Worm (Caenorhabditis elegans) whole organism, young adult: ENCODE results near the gene F16G10.3.

Experiments used
- F33H1.4 ChIP-seq: fragments of 200-800 bp; sonication (Bioruptor generic); IDR thresholded peaks from 2 replicates; pipeline ENCODE4 v1.3.6; 2022; ENCODE audit warnings: missing genetic modification reagents, missing genetic modification characterization, missing compliant biosample characterization
- F57C9.4 ChIP-seq: sonication (generic microtip); optimal IDR thresholded peaks from 2 replicates; lab custom pipeline; 2017; ENCODE audit warnings: mild to moderate bottlenecking, missing genetic modification characterization, missing compliant biosample characterization
- K12H6.12 ChIP-seq: fragments of 200-800 bp; sonication (Bioruptor generic); optimal IDR thresholded peaks from 2 replicates; lab custom pipeline; 2018; ENCODE audit warnings: mild to moderate bottlenecking, missing genetic modification characterization, missing compliant biosample characterization
- T07F8.4 ChIP-seq: sonication (generic microtip); optimal IDR thresholded peaks from 2 replicates; lab custom pipeline; 2016; ENCODE audit warnings: mild to moderate bottlenecking, missing genetic modification characterization, moderate library complexity, missing compliant biosample characterization
- Y53G8AR.9 ChIP-seq: fragments of 200-800 bp; sonication (Bioruptor generic); conservative IDR thresholded peaks from 2 replicates; pipeline ENCODE4 v1.3.6; 2022; ENCODE audit warnings: missing genetic modification reagents, missing genetic modification characterization, missing compliant biosample characterization
- Y95B8A.8 ChIP-seq: fragments of 200-800 bp; sonication (Bioruptor generic); IDR thresholded peaks from 2 replicates; pipeline ENCODE4 v1.3.6; 2022; ENCODE audit warnings: missing genetic modification reagents, missing genetic modification characterization, missing compliant biosample characterization
- ZK185.1 ChIP-seq: sonication (generic microtip); optimal IDR thresholded peaks from 2 replicates; lab custom pipeline; 2016; ENCODE audit warnings: mild to moderate bottlenecking, missing genetic modification characterization, missing compliant biosample characterization; ENCODE audit not compliant: poor library complexity, severe bottlenecking
- akir-1 ChIP-seq: fragments of 200-800 bp; sonication (Bioruptor generic); optimal IDR thresholded peaks from 2 replicates; lab custom pipeline; 2018; ENCODE audit warnings: mild to moderate bottlenecking, missing genetic modification characterization, moderate library complexity, missing compliant biosample characterization
- athp-1 ChIP-seq: sonication (generic microtip); optimal IDR thresholded peaks from 2 replicates; lab custom pipeline; 2017; ENCODE audit warnings: mild to moderate bottlenecking, missing genetic modification characterization, missing compliant biosample characterization
- attf-3 ChIP-seq: fragments of 200-800 bp; sonication (Bioruptor generic); conservative IDR thresholded peaks from 2 replicates; pipeline ENCODE4 v1.3.6; 2022; ENCODE audit warnings: missing genetic modification reagents, missing genetic modification characterization, missing compliant biosample characterization
- die-1 ChIP-seq: sonication (generic microtip); optimal IDR thresholded peaks from 2 replicates; lab custom pipeline; 2016; ENCODE audit warnings: missing genotype, mild to moderate bottlenecking, missing genetic modification characterization, missing compliant biosample characterization
- dpff-1 ChIP-seq: sonication (generic microtip); optimal IDR thresholded peaks from 2 replicates; lab custom pipeline; 2017; ENCODE audit warnings: mild to moderate bottlenecking, missing genetic modification characterization, missing compliant biosample characterization
- egl-18 ChIP-seq: fragments of 200-800 bp; sonication (Bioruptor generic); IDR thresholded peaks from 2 replicates; pipeline ENCODE4 v1.3.6; 2022; ENCODE audit warnings: missing genetic modification reagents, missing genetic modification characterization, missing compliant biosample characterization
- egrh-3 ChIP-seq: fragments of 200-800 bp; sonication (Bioruptor generic); IDR thresholded peaks from 2 replicates; pipeline ENCODE4 v1.3.6; 2022; ENCODE audit warnings: missing genetic modification reagents, missing genetic modification characterization, missing compliant biosample characterization
- ekl-4 ChIP-seq: fragments of 200-800 bp; sonication (Bioruptor generic); IDR thresholded peaks from 2 replicates; pipeline ENCODE4 v1.3.6; 2022; ENCODE audit warnings: missing genetic modification reagents, missing genetic modification characterization, missing compliant biosample characterization
- ets-4 ChIP-seq: fragments of 200-800 bp; sonication (Bioruptor generic); optimal IDR thresholded peaks from 2 replicates; lab custom pipeline; 2018; ENCODE audit warnings: mild to moderate bottlenecking, missing genetic modification characterization, missing compliant biosample characterization
- gei-17 ChIP-seq: fragments of 200-800 bp; sonication (Bioruptor generic); optimal IDR thresholded peaks from 2 replicates; lab custom pipeline; 2018; ENCODE audit warnings: mild to moderate bottlenecking, missing genetic modification characterization, missing compliant biosample characterization
- him-1 ChIP-seq: sonication (generic microtip); optimal IDR thresholded peaks from 2 replicates; lab custom pipeline; 2016; ENCODE audit warnings: missing genotype, missing genetic modification reagents, missing genetic modification characterization, missing compliant biosample characterization
- hlh-26 ChIP-seq: fragments of 200-800 bp; sonication (Bioruptor generic); conservative IDR thresholded peaks from 2 replicates; pipeline ENCODE4 v1.3.6; 2022; ENCODE audit warnings: missing genetic modification reagents, missing genetic modification characterization, missing compliant biosample characterization
- let-526 ChIP-seq: fragments of 200-800 bp; sonication (Bioruptor generic); IDR thresholded peaks from 2 replicates; pipeline ENCODE4 v1.3.6; 2022; ENCODE audit warnings: missing genetic modification reagents, missing genetic modification characterization, missing compliant biosample characterization
- lin-35 ChIP-seq, 3 experiments: fragments of 150-350 bp in 2 of 3; sonication (generic microtip) in 1 of 3; optimal IDR thresholded peaks; 2 replicates each; lab custom pipeline; 2014 to 2018; ENCODE audit warnings: missing biosample characterization in 3 of 3, missing genetic modification characterization in 3 of 3, missing genetic modification reagents in 3 of 3
- lsl-1 ChIP-seq: fragments of 200-800 bp; sonication (Bioruptor generic); optimal IDR thresholded peaks from 2 replicates; lab custom pipeline; 2018; ENCODE audit warnings: mild to moderate bottlenecking, missing genetic modification characterization, moderate library complexity, missing compliant biosample characterization
- madf-8 ChIP-seq: fragments of 200-800 bp; sonication (Bioruptor generic); conservative IDR thresholded peaks from 2 replicates; pipeline ENCODE4 v1.3.6; 2022; ENCODE audit warnings: missing genetic modification reagents, missing genetic modification characterization, missing compliant biosample characterization
- mxl-1 ChIP-seq: sonication (generic microtip); optimal IDR thresholded peaks from 2 replicates; lab custom pipeline; 2016; ENCODE audit warnings: missing genetic modification characterization, missing compliant biosample characterization
- nfyb-1 ChIP-seq: fragments of 200-800 bp; sonication (Bioruptor generic); IDR thresholded peaks from 2 replicates; pipeline ENCODE4 v1.3.6; 2022; ENCODE audit warnings: missing genetic modification reagents, missing genetic modification characterization, missing compliant biosample characterization
- nhr-80 ChIP-seq: sonication (generic microtip); optimal IDR thresholded peaks from 2 replicates; lab custom pipeline; 2016; ENCODE audit warnings: missing genetic modification characterization, missing compliant biosample characterization
- nhr-90 ChIP-seq: sonication (generic microtip); optimal IDR thresholded peaks from 2 replicates; lab custom pipeline; 2016; ENCODE audit warnings: missing genotype, mild to moderate bottlenecking, missing genetic modification characterization, missing compliant biosample characterization
- pbrm-1 ChIP-seq: fragments of 200-800 bp; sonication (Bioruptor generic); IDR thresholded peaks from 2 replicates; pipeline ENCODE4 v1.3.6; 2022; ENCODE audit warnings: missing genetic modification reagents, missing genetic modification characterization, missing compliant biosample characterization
- pha-4 ChIP-seq: fragments of 150-350 bp; sonication (generic microtip); optimal IDR thresholded peaks from 2 replicates; lab custom pipeline; 2014; ENCODE audit warnings: missing biosample characterization, missing genetic modification reagents, missing genetic modification characterization
- repo-1 ChIP-seq: sonication (generic microtip); optimal IDR thresholded peaks from 2 replicates; lab custom pipeline; 2017; ENCODE audit warnings: mild to moderate bottlenecking, missing genetic modification characterization, missing compliant biosample characterization
- rpc-1 ChIP-seq, 2 experiments: fragments of 150-350 bp in 1 of 2; sonication (generic microtip) in 1 of 2; optimal IDR thresholded peaks; 2 replicates each; lab custom pipeline; 2014 to 2018; ENCODE audit warnings: missing biosample characterization in 1 of 2, missing genetic modification characterization in 1 of 2, missing genetic modification reagents in 1 of 2, missing genotype in 1 of 2
- tlf-1 ChIP-seq: fragments of 200-800 bp; sonication (Bioruptor generic); optimal IDR thresholded peaks from 2 replicates; lab custom pipeline; 2018; ENCODE audit warnings: mild to moderate bottlenecking, missing genetic modification characterization, missing compliant biosample characterization
- xnd-1 ChIP-seq: sonication (generic microtip); optimal IDR thresholded peaks from 2 replicates; lab custom pipeline; 2016; ENCODE audit warnings: missing genotype, missing genetic modification reagents, missing genetic modification characterization, missing compliant biosample characterization
- zfh-2 ChIP-seq: fragments of 200-800 bp; sonication (Bioruptor generic); conservative IDR thresholded peaks from 2 replicates; pipeline ENCODE4 v1.3.6; 2022; ENCODE audit warnings: missing genetic modification reagents, missing genetic modification characterization, missing compliant biosample characterization
- zim-3 ChIP-seq: sonication (generic microtip); optimal IDR thresholded peaks from 2 replicates; lab custom pipeline; 2017; ENCODE audit warnings: mild to moderate bottlenecking, missing genetic modification characterization, moderate library complexity, missing compliant biosample characterization
- ztf-18 ChIP-seq: sonication (generic microtip); optimal IDR thresholded peaks from 2 replicates; lab custom pipeline; 2016; ENCODE audit warnings: missing genotype, mild to moderate bottlenecking, missing genetic modification characterization, missing compliant biosample characterization
- ztf-25 ChIP-seq: fragments of 200-800 bp; sonication (Bioruptor generic); IDR thresholded peaks from 2 replicates; pipeline ENCODE4 v1.3.6; 2022; ENCODE audit warnings: missing genetic modification reagents, missing genetic modification characterization, missing compliant biosample characterization
- ztf-28 ChIP-seq: fragments of 200-800 bp; sonication (Bioruptor generic); IDR thresholded peaks from 2 replicates; pipeline ENCODE4 v1.3.6; 2022; ENCODE audit warnings: missing genetic modification reagents, missing genetic modification characterization, missing compliant biosample characterization
- ztf-3 ChIP-seq: fragments of 200-800 bp; sonication (Bioruptor generic); optimal IDR thresholded peaks from 2 replicates; lab custom pipeline; 2018; ENCODE audit warnings: mild to moderate bottlenecking, missing genetic modification characterization, missing compliant biosample characterization

The F16G10.3 gene

DNA sequence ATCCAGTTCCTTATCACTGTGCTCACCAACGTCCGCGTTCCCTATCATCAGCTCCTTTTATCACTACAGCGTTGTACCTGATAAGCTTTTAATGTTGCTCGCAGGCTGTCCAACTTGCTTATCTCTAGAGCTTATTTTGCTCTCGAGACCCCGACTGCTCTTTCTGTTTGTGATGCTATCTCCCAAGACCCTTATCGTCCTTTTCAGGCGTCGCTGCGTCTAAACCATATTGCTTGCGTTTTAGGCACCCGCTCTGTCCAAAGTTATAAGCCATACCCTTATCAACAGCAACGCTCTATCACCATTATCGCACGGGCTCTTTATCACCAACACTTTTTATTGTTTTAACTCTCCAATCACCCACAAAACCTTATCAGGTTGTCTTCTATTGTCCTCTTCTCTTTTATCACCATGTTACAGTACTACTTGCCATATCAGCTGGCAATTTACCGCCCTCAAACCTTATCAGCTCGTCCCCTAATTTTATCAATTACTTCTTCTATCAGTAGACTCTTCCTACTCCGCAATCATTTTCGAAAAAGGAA lies 6.3 kb downstream of the F16G10.3 start (continued):
- no peak for TF ChIP-seq F33H1.4 (GFP tag; lab: Robert Waterston, UW)
- 0 out of 2 replicates have a peak, but pooled peaks have one; percentile 17 for TF ChIP-seq let-526 (GFP tag; lab: Robert Waterston, UW)
- TF ChIP-seq ekl-4, result no peak
- TF ChIP-seq egrh-3 (GFP tag; lab: Robert Waterston, UW), result no peak
- TF ChIP-seq hlh-26, result no peak
- TF ChIP-seq dpff-1 (tag; lab: Kevin White, UChicago), result no peak
- peak; percentile 99 for TF ChIP-seq ets-4
- TF ChIP-seq zim-3, result no peak
- no peak for TF ChIP-seq pha-4 (tag; lab: Kevin White, UChicago)
- TF ChIP-seq die-1 (tag; lab: Kevin White, UChicago), result no peak
- peak; percentile 80 for TF ChIP-seq ztf-3
- no peak for TF ChIP-seq mxl-1
- peak; percentile 84 for TF ChIP-seq tlf-1 (GFP tag; lab: Kevin White, UChicago)
- TF ChIP-seq K12H6.12 (tag; lab: Kevin White, UChicago), result no peak
- peak; percentile 91 for TF ChIP-seq nfyb-1 (GFP tag; lab: Robert Waterston, UW)
- no peak for TF ChIP-seq T07F8.4 (tag; lab: Kevin White, UChicago)
- no peak for TF ChIP-seq athp-1 (tag; lab: Kevin White, UChicago)
- TF ChIP-seq Y53G8AR.9 (GFP tag; lab: Robert Waterston, UW), result 0 out of 2 replicates have a peak, but pooled peaks have one; percentile 55
- TF ChIP-seq ztf-25 (GFP tag; lab: Robert Waterston, UW), result no peak
- TF ChIP-seq madf-8 (GFP tag; lab: Robert Waterston, UW), result no peak
- TF ChIP-seq zfh-2 (GFP tag; lab: Robert Waterston, UW), result no peak
- TF ChIP-seq akir-1 (GFP tag; lab: Kevin White, UChicago), result no peak
- peak; percentile 100 for TF ChIP-seq nhr-80 (tag; lab: Kevin White, UChicago)
- TF ChIP-seq repo-1 (tag; lab: Kevin White, UChicago), result peak; percentile 76
- TF ChIP-seq F57C9.4, result no peak
- TF ChIP-seq ztf-18 (tag; lab: Kevin White, UChicago), result peak; percentile 12
- TF ChIP-seq Y95B8A.8 (GFP tag; lab: Robert Waterston, UW), result no peak
- TF ChIP-seq egl-18 (GFP tag; lab: Robert Waterston, UW), result no peak
- no peak for TF ChIP-seq rpc-1 (optimal IDR thresholded peaks at IDR 0.05; lab: Kevin White, UChicago)
- no peak for TF ChIP-seq rpc-1 (tag; optimal IDR thresholded peaks at IDR 0.05; lab: Kevin White, UChicago)
- no peak for TF ChIP-seq ZK185.1
- TF ChIP-seq attf-3 (GFP tag; lab: Robert Waterston, UW), result no peak

DNA sequence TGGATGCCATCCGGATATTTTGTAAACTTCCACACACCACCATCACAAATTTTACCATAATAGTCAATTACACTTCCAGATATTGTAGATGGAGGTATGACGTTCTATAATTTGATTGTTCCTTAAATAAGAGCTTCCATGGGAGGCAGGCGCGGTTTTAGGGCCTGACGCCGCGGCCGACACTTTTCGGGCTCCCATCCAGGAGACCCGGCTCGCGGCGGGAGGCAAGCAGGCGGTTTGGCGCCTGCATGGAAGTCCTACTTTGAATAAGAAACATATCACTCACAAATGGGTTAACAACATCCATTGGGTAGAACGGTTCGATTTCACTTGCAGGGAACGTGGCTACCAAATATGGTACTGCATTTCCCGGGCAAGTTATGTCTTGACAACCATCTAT lies 7.5 kb downstream of the F16G10.3 start:
- peak; percentile 55; the same call in 1 of the 2 replicates for TF ChIP-seq egrh-3 (GFP tag; lab: Robert Waterston, UW)
- TF ChIP-seq lsl-1 (GFP tag; lab: Kevin White, UChicago), result no peak

DNA sequence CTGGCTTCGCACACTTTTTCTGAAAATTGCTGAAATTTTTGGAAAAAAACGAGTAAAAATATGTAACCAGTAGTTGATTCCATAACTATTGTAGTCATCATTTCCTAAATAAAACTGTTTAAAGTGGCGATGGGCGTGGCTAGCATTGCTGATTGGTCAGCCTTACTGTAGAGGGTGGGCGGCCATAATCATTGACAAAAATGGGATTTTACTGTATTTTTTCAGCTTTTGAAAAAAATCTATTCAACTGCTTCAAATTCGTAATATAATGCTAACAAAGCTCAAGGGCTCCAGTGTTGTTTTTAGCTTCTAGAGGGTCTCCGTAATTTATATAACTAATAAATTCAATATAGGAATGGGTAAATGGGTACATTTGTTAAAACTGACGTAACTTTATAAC lies 8.0 kb downstream of the F16G10.3 start, which contains the start of gene F16G10.7:
F16G10.7 (minus strand) TSS at position 101 of the 400 bp plus-strand sequence.
- TF ChIP-seq nhr-90 (tag; lab: Kevin White, UChicago) (no peak), xnd-1 (tag; lab: Kevin White, UChicago) (no peak), ztf-28 (no peak), nhr-80 (tag; lab: Kevin White, UChicago) (no peak), pbrm-1 (GFP tag; lab: Robert Waterston, UW) (no peak), egrh-3 (GFP tag; lab: Robert Waterston, UW) (no peak), gei-17 (GFP tag; lab: Kevin White, UChicago) (no peak), him-1 (tag; lab: Kevin White, UChicago) (no peak), lin-35 (GFP tag; optimal IDR thresholded peaks at IDR 0.05; lab: Kevin White, UChicago) (no peak)
